Fruit fly (Drosophila melanogaster) whole organism, embryonic: ENCODE data around the gene CG5910.
A peak's percentile ranks its signal among the peaks of the same experiment; 100 is the strongest.

Experiments
- Bgb ChIP-seq: fragments of 200-800 bp; sonication (Bioruptor generic); IDR thresholded peaks from 2 replicates; pipeline ENCODE4 v1.3.6; 2022; ENCODE audit warnings: missing biosample characterization, missing genetic modification characterization; ENCODE audit not compliant: partially characterized antibody
- CG10147 ChIP-seq: fragments of 200-800 bp; sonication (Bioruptor generic); optimal IDR thresholded peaks from 2 replicates; lab custom pipeline; 2019; ENCODE audit warnings: missing biosample characterization, mild to moderate bottlenecking, missing genetic modification characterization, moderate library complexity
- CG1024 ChIP-seq: fragments of 200-800 bp; sonication (Bioruptor generic); IDR thresholded peaks from 2 replicates; pipeline ENCODE4 v1.3.6; 2022; ENCODE audit warnings: missing biosample characterization, missing genetic modification characterization
- CG10267 ChIP-seq: fragments of 200-800 bp; sonication (Bioruptor generic); optimal IDR thresholded peaks from 2 replicates; lab custom pipeline; 2018; ENCODE audit warnings: missing biosample characterization, mild to moderate bottlenecking, missing genetic modification characterization, moderate library complexity
- CG11093 ChIP-seq: fragments of 200-800 bp; sonication (Bioruptor generic); IDR thresholded peaks from 3 replicates; pipeline ENCODE4 v1.3.6; 2022; ENCODE audit warnings: missing biosample characterization, missing genetic modification characterization
- CG1233 ChIP-seq: fragments of 200-800 bp; sonication (Bioruptor generic); optimal IDR thresholded peaks from 4 replicates; lab custom pipeline; 2018; ENCODE audit warnings: missing biosample characterization, mild to moderate bottlenecking, missing genetic modification characterization
- CG12659 ChIP-seq: fragments of 200-800 bp; sonication (Bioruptor generic); optimal IDR thresholded peaks from 3 replicates; lab custom pipeline; 2017; ENCODE audit warnings: mild to moderate bottlenecking, missing biosample characterization, missing genetic modification reagents, missing genetic modification characterization
- CG12744 ChIP-seq: fragments of 200-800 bp; sonication (Bioruptor generic); optimal IDR thresholded peaks from 2 replicates; lab custom pipeline; 2016; ENCODE audit warnings: missing biosample characterization, missing genetic modification characterization
- CG14050 ChIP-seq: fragments of 200-800 bp; sonication (Bioruptor generic); IDR thresholded peaks from 3 replicates; pipeline ENCODE4 v1.3.6; 2022; ENCODE audit warnings: missing biosample characterization, missing genetic modification characterization
- CG15514 ChIP-seq: fragments of 200-800 bp; sonication (Bioruptor generic); optimal IDR thresholded peaks from 3 replicates; lab custom pipeline; 2017; ENCODE audit warnings: missing biosample characterization, missing genetic modification characterization, mild to moderate bottlenecking, moderate library complexity, missing genetic modification reagents
- CG1603 ChIP-seq: fragments of 200-800 bp; sonication (Bioruptor generic); optimal IDR thresholded peaks from 2 replicates; lab custom pipeline; 2019; ENCODE audit warnings: missing biosample characterization, mild to moderate bottlenecking, missing genetic modification characterization, moderate library complexity
- CG17186 ChIP-seq: fragments of 200-800 bp; sonication (Bioruptor generic); optimal IDR thresholded peaks from 3 replicates; lab custom pipeline; 2017; ENCODE audit warnings: missing biosample characterization, missing genetic modification reagents, missing genetic modification characterization
- CG17361 ChIP-seq: fragments of 200-800 bp; sonication (Bioruptor generic); IDR thresholded peaks from 3 replicates; pipeline ENCODE4 v1.3.6; 2022; ENCODE audit warnings: missing biosample characterization, missing genetic modification characterization
- CG18262 ChIP-seq: fragments of 200-800 bp; optimal IDR thresholded peaks from 3 replicates; lab custom pipeline; 2019; ENCODE audit warnings: missing biosample characterization, mild to moderate bottlenecking, missing genetic modification characterization, moderate library complexity
- CG18599 ChIP-seq: fragments of 200-800 bp; sonication (Bioruptor generic); optimal IDR thresholded peaks from 3 replicates; lab custom pipeline; 2017; ENCODE audit warnings: missing biosample characterization, missing genetic modification characterization, mild to moderate bottlenecking, moderate library complexity, missing genetic modification reagents
- CG4424 ChIP-seq: fragments of 200-800 bp; sonication (Bioruptor generic); optimal IDR thresholded peaks from 3 replicates; lab custom pipeline; 2016; ENCODE audit warnings: missing biosample characterization, missing genetic modification characterization
- CG6254 ChIP-seq: fragments of 200-800 bp; sonication (Bioruptor generic); optimal IDR thresholded peaks from 3 replicates; lab custom pipeline; 2017; ENCODE audit warnings: mild to moderate bottlenecking, missing biosample characterization, missing genetic modification reagents, missing genetic modification characterization
- CG8359 ChIP-seq: fragments of 200-800 bp; sonication (Bioruptor generic); optimal IDR thresholded peaks from 2 replicates; lab custom pipeline; 2017; ENCODE audit warnings: missing biosample characterization, mild to moderate bottlenecking, missing genetic modification characterization, borderline replicate concordance
- Dref ChIP-seq: fragments of 200-800 bp; sonication (Bioruptor generic); IDR thresholded peaks from 2 replicates; pipeline ENCODE4 v1.3.6; 2022; ENCODE audit warnings: missing biosample characterization, missing genetic modification characterization
- Ets65A ChIP-seq: fragments of 200-800 bp; sonication (Bioruptor generic); peaks from one replicate; lab custom pipeline; 2016; ENCODE audit warnings: missing biosample characterization, missing genetic modification characterization
- H15 ChIP-seq: fragments of 200-800 bp; sonication (Bioruptor generic); IDR thresholded peaks from 3 replicates; pipeline ENCODE4 v1.3.6; 2022; ENCODE audit warnings: missing biosample characterization, missing genetic modification characterization
- HLH54F ChIP-seq: fragments of 200-800 bp; sonication (Bioruptor generic); optimal IDR thresholded peaks from 3 replicates; lab custom pipeline; 2016; ENCODE audit warnings: missing biosample characterization, missing genetic modification characterization
- HmgZ ChIP-seq: fragments of 200-800 bp; sonication (Bioruptor generic); optimal IDR thresholded peaks from 2 replicates; lab custom pipeline; 2018; ENCODE audit warnings: missing biosample characterization, mild to moderate bottlenecking, missing genetic modification characterization
- MBD-R2 ChIP-seq: fragments of 200-800 bp; sonication (Bioruptor generic); IDR thresholded peaks from 2 replicates; pipeline ENCODE4 v1.3.6; 2022; ENCODE audit warnings: missing biosample characterization, missing genetic modification characterization
- NC2α ChIP-seq: fragments of 200-800 bp; sonication (Bioruptor generic); optimal IDR thresholded peaks from 2 replicates; lab custom pipeline; 2016; ENCODE audit warnings: missing biosample characterization, missing genetic modification characterization
- Opbp ChIP-seq: fragments of 200-800 bp; sonication (Bioruptor generic); IDR thresholded peaks from 3 replicates; pipeline ENCODE4 v1.3.6; 2022; ENCODE audit warnings: missing biosample characterization, missing genetic modification characterization; ENCODE audit not compliant: partially characterized antibody
- Pdp1 ChIP-seq, 2 experiments: fragments of 200-800 bp; sonication (Bioruptor generic); optimal IDR thresholded peaks; 3 replicates each; lab custom pipeline; 2016; ENCODE audit warnings: missing biosample characterization in 2 of 2, missing genetic modification characterization in 2 of 2, mild to moderate bottlenecking in 1 of 2, moderate library complexity in 1 of 2
- Poxn ChIP-seq: fragments of 200-800 bp; sonication (Bioruptor generic); IDR thresholded peaks from 2 replicates; pipeline ENCODE4 v1.3.6; 2022; ENCODE audit warnings: missing biosample characterization, missing genetic modification characterization
- Scr ChIP-seq: fragments of 200-800 bp; sonication (Bioruptor generic); IDR thresholded peaks from 2 replicates; pipeline ENCODE4 v1.3.6; 2022; ENCODE audit warnings: missing biosample characterization, missing genetic modification characterization; ENCODE audit not compliant: partially characterized antibody
- Sry-β ChIP-seq: fragments of 200-800 bp; sonication (Bioruptor generic); optimal IDR thresholded peaks from 2 replicates; lab custom pipeline; 2018; ENCODE audit warnings: missing biosample characterization, mild to moderate bottlenecking, missing genetic modification characterization, moderate library complexity
- YL-1 ChIP-seq: fragments of 200-800 bp; sonication (Bioruptor generic); optimal IDR thresholded peaks from 3 replicates; lab custom pipeline; 2017; ENCODE audit warnings: missing biosample characterization, mild to moderate bottlenecking, missing genetic modification characterization
- amos ChIP-seq: fragments of 200-800 bp; sonication (Bioruptor generic); IDR thresholded peaks from 2 replicates; pipeline ENCODE4 v1.3.6; 2022; ENCODE audit warnings: missing biosample characterization, missing genetic modification characterization; ENCODE audit not compliant: partially characterized antibody
- da ChIP-seq: fragments of 200-800 bp; sonication (Bioruptor generic); optimal IDR thresholded peaks from 2 replicates; lab custom pipeline; 2016; ENCODE audit warnings: missing biosample characterization, missing genetic modification characterization
- dmrt99B ChIP-seq: fragments of 200-800 bp; sonication (Bioruptor generic); optimal IDR thresholded peaks from 2 replicates; lab custom pipeline; 2018; ENCODE audit warnings: missing biosample characterization, mild to moderate bottlenecking, missing genetic modification characterization, moderate library complexity
- dpn ChIP-seq, 2 experiments: fragments of 200-800 bp; sonication (Bioruptor generic); optimal IDR thresholded peaks; 3 replicates each; lab custom pipeline; 2016; ENCODE audit warnings: missing biosample characterization in 2 of 2, missing genetic modification characterization in 2 of 2
- ems ChIP-seq: fragments of 200-800 bp; sonication (Bioruptor generic); optimal IDR thresholded peaks from 3 replicates; lab custom pipeline; 2016; ENCODE audit warnings: missing biosample characterization, missing genetic modification characterization
- lilli ChIP-seq: fragments of 200-800 bp; sonication (Bioruptor generic); optimal IDR thresholded peaks from 3 replicates; lab custom pipeline; 2016; ENCODE audit warnings: missing biosample characterization, missing genetic modification characterization
- nom ChIP-seq: fragments of 200-800 bp; sonication (Bioruptor generic); optimal IDR thresholded peaks from 2 replicates; lab custom pipeline; 2017; ENCODE audit warnings: missing biosample characterization, missing genetic modification characterization, mild to moderate bottlenecking, moderate library complexity, missing genetic modification reagents
- oc ChIP-seq: fragments of 200-800 bp; sonication (Bioruptor generic); optimal IDR thresholded peaks from 2 replicates; lab custom pipeline; 2018; ENCODE audit warnings: missing biosample characterization, mild to moderate bottlenecking, missing genetic modification characterization, moderate library complexity
- pb ChIP-seq: fragments of 200-800 bp; sonication (Bioruptor generic); optimal IDR thresholded peaks from 3 replicates; lab custom pipeline; 2016; ENCODE audit warnings: missing biosample characterization, missing genetic modification characterization
- pho ChIP-seq: fragments of 200-800 bp; sonication (Bioruptor generic); optimal IDR thresholded peaks from 2 replicates; lab custom pipeline; 2016; ENCODE audit warnings: missing biosample characterization, missing genetic modification characterization
- pita ChIP-seq: fragments of 200-800 bp; sonication (Bioruptor generic); optimal IDR thresholded peaks from 2 replicates; lab custom pipeline; 2017; ENCODE audit warnings: missing biosample characterization, mild to moderate bottlenecking, missing genetic modification characterization
- rib ChIP-seq: fragments of 200-800 bp; sonication (Bioruptor generic); IDR thresholded peaks from 2 replicates; pipeline ENCODE4 v1.3.6; 2022; ENCODE audit warnings: missing biosample characterization, missing genetic modification characterization
- row ChIP-seq: fragments of 200-800 bp; sonication (Bioruptor generic); IDR thresholded peaks from 3 replicates; pipeline ENCODE4 v1.3.6; 2022; ENCODE audit warnings: missing biosample characterization, missing genetic modification characterization
- sd ChIP-seq: fragments of 200-800 bp; sonication (Bioruptor generic); optimal IDR thresholded peaks from 3 replicates; lab custom pipeline; 2018; ENCODE audit warnings: missing biosample characterization, mild to moderate bottlenecking, missing genetic modification characterization, moderate library complexity
- sna ChIP-seq: fragments of 200-800 bp; sonication (Bioruptor generic); IDR thresholded peaks from 2 replicates; pipeline ENCODE4 v1.3.6; 2022; ENCODE audit warnings: missing biosample characterization, missing genetic modification characterization; ENCODE audit not compliant: partially characterized antibody
- sqz ChIP-seq: fragments of 200-800 bp; sonication (Bioruptor generic); optimal IDR thresholded peaks from 3 replicates; lab custom pipeline; 2018; ENCODE audit warnings: missing biosample characterization, mild to moderate bottlenecking, missing genetic modification characterization
- stwl ChIP-seq: fragments of 200-800 bp; sonication (Bioruptor generic); optimal IDR thresholded peaks from 3 replicates; lab custom pipeline; 2018; ENCODE audit warnings: missing biosample characterization, mild to moderate bottlenecking, missing genetic modification characterization, moderate library complexity
- tap ChIP-seq: fragments of 200-800 bp; optimal IDR thresholded peaks from 3 replicates; lab custom pipeline; 2019; ENCODE audit warnings: missing biosample characterization, mild to moderate bottlenecking, missing genetic modification characterization, moderate library complexity
- ttk ChIP-seq: fragments of 200-800 bp; sonication (Bioruptor generic); IDR thresholded peaks from 2 replicates; pipeline ENCODE4 v2.1.2; 2022; ENCODE audit warnings: missing biosample characterization, missing genetic modification characterization

The CG5910 gene

DNA sequence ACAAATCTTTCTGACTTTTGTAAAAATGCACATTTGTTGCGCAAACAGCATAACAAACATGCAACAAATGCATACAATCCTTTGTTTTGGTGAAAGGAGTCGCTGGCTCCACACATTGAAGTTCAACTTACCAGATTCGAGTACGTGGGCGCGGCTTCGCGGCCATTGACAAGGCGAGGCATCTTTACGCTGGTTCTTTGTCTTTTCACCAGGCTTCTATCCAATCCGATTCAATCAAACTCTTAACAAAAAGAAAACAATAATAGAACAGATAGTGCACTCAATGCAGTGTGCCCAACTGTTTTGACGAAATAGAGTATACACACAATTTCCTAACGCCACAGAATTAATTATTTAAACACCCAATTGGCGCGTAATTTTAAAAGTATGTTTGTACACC is 12.0 kb upstream of the CG5910 start, which contains the start of gene CG5262 (continued):
- TF ChIP-seq MBD-R2 (GFP tag; lab: Robert Waterston, UW) (peak; percentile 64), oc (tag; lab: Kevin White, UChicago) (no peak), CG17186 (GFP tag; lab: Kevin White, UChicago) (peak; percentile 21), pb (GFP tag; lab: Kevin White, UChicago) (no peak), tap (tag; lab: Kevin White, UChicago) (no peak), CG8359 (GFP tag; lab: Kevin White, UChicago) (no peak), HLH54F (GFP tag; lab: Kevin White, UChicago) (no peak), CG10147 (GFP tag; lab: Kevin White, UChicago) (no peak), CG18262 (tag; lab: Kevin White, UChicago) (no peak), CG1233 (no peak), YL-1 (GFP tag; lab: Kevin White, UChicago) (peak; percentile 56), ttk (GFP tag; lab: Robert Waterston, UW) (no peak), Pdp1 (GFP tag; optimal IDR thresholded peaks at IDR 0.05; lab: Kevin White, UChicago) (peak in 1 of 2 experiments; percentile 55), rib (GFP tag; lab: Robert Waterston, UW) (no peak), CG11093 (GFP tag; lab: Robert Waterston, UW) (no peak), Ets65A (GFP tag; lab: Kevin White, UChicago) (no peak), HmgZ (tag; lab: Kevin White, UChicago) (peak; percentile 47), H15 (no peak), dpn (GFP tag; optimal IDR thresholded peaks at IDR 0.05; lab: Kevin White, UChicago) (no peak), pho (GFP tag; lab: Kevin White, UChicago) (no peak), row (GFP tag; lab: Robert Waterston, UW) (0 out of 3 replicates have a peak, but pooled peaks have one; percentile 16), CG14050 (GFP tag; lab: Robert Waterston, UW) (no peak), CG1603 (tag; lab: Kevin White, UChicago) (no peak), CG12659 (peak; percentile 21), dmrt99B (tag; lab: Kevin White, UChicago) (no peak), amos (GFP tag; lab: Robert Waterston, UW) (no peak), Opbp (GFP tag; lab: Robert Waterston, UW) (no peak), CG1024 (GFP tag; lab: Robert Waterston, UW) (no peak), CG4424 (GFP tag; lab: Kevin White, UChicago) (no peak), ems (no peak), sna (GFP tag; lab: Robert Waterston, UW) (0 out of 2 replicates have a peak, but pooled peaks have one; percentile 15), sd (tag; lab: Kevin White, UChicago) (no peak), Sry-β (GFP tag; lab: Kevin White, UChicago) (no peak), CG6254 (GFP tag; lab: Kevin White, UChicago) (no peak), pita (GFP tag; lab: Kevin White, UChicago) (no peak), NC2α (GFP tag; lab: Kevin White, UChicago) (no peak), CG17361 (GFP tag; lab: Robert Waterston, UW) (no peak), da (GFP tag; lab: Kevin White, UChicago) (no peak), lilli (no peak), Bgb (GFP tag; lab: Robert Waterston, UW) (peak; percentile 36; the same call in 1 of the 2 replicates), Dref (GFP tag; lab: Robert Waterston, UW) (peak; percentile 43; the same call in 1 of the 2 replicates), sqz (no peak), CG15514 (peak; percentile 44), CG10267 (tag; lab: Kevin White, UChicago) (peak; percentile 44), CG12744 (GFP tag; lab: Kevin White, UChicago) (no peak), CG18599 (GFP tag; lab: Kevin White, UChicago) (no peak), Scr (GFP tag; lab: Robert Waterston, UW) (peak; percentile 28; the same call in 1 of the 2 replicates), nom (GFP tag; lab: Kevin White, UChicago) (peak; percentile 60), stwl (tag; lab: Kevin White, UChicago) (peak; percentile 79), Poxn (GFP tag; lab: Robert Waterston, UW) (no peak)
